Worm (Caenorhabditis elegans): ENCODE measurements around the gene str-199.

Gene str-199

ce11 chrV:17173738-17174137 lies 16.6 kb downstream of the str-199 start, which contains the start of gene srbc-25:
srbc-25 (plus strand) TSS chrV:17174038.
- TF ChIP-seq ref-2 (tag; optimal IDR thresholded peaks at IDR 0.05) (no peak), C38D4.7 (GFP tag; optimal IDR thresholded peaks at IDR 0.05) (no peak), pax-1 (tag; optimal IDR thresholded peaks at IDR 0.05) (no peak), dve-1 (tag; optimal IDR thresholded peaks at IDR 0.05) (no peak), ceh-45 (GFP tag; IDR thresholded peaks at IDR 0.05) (no peak), hlh-6 (tag; optimal IDR thresholded peaks at IDR 0.05) (no peak), lin-11 (tag; optimal IDR thresholded peaks at IDR 0.05) (no peak), mec-3 (tag; optimal IDR thresholded peaks at IDR 0.05; ENCODE audit: borderline replicate concordance) (no peak), syd-9 (tag; optimal IDR thresholded peaks at IDR 0.05) (no peak)

ce11 chrV:17171551-17171950 lies 18.7 kb downstream of the str-199 start, which contains the start of gene srbc-26:
srbc-26 (plus strand) TSS chrV:17171851.
- TF ChIP-seq ceh-2 (tag; optimal IDR thresholded peaks at IDR 0.05) (no peak), madf-2 (tag; optimal IDR thresholded peaks at IDR 0.05) (no peak), tbx-7 (tag; optimal IDR thresholded peaks at IDR 0.05) (no peak), nfya-1 (tag; optimal IDR thresholded peaks at IDR 0.05) (no peak), unc-55 (GFP tag; optimal IDR thresholded peaks at IDR 0.05) (no peak), fkh-6 (tag; optimal IDR thresholded peaks at IDR 0.05) (no peak), sox-2 (GFP tag; IDR thresholded peaks at IDR 0.05) (no peak), C08G9.2 (tag; optimal IDR thresholded peaks at IDR 0.05) (no peak), Y22D7AL.16 (tag; optimal IDR thresholded peaks at IDR 0.05) (no peak), ceh-45 (GFP tag; IDR thresholded peaks at IDR 0.05) (no peak), sox-4 (tag; optimal IDR thresholded peaks at IDR 0.05) (no peak), npax-4 (tag; optimal IDR thresholded peaks at IDR 0.05) (no peak), unc-42 (tag; optimal IDR thresholded peaks at IDR 0.05) (no peak), ets-4 (tag; optimal IDR thresholded peaks at IDR 0.05) (no peak), syd-9 (tag; optimal IDR thresholded peaks at IDR 0.05) (no peak)

- no peak for TF ChIP-seq dve-1 (tag; optimal IDR thresholded peaks at IDR 0.05)
- TF ChIP-seq hlh-6 (tag; optimal IDR thresholded peaks at IDR 0.05): no peak
Measured at ce11 chrV:17170822-17171221, 19.5 kb downstream of the str-199 start, which contains the start of gene srw-51. srw-51 (minus strand) TSS chrV:17170922.

- no peak for TF ChIP-seq ceh-24 (tag; optimal IDR thresholded peaks at IDR 0.05)
- TF ChIP-seq C38D4.7 (GFP tag; optimal IDR thresholded peaks at IDR 0.05): no peak
- TF ChIP-seq ahr-1 (tag; optimal IDR thresholded peaks at IDR 0.05): no peak
- TF ChIP-seq pqm-1 (tag; optimal IDR thresholded peaks at IDR 0.05): no peak
- TF ChIP-seq ceh-14 (tag; optimal IDR thresholded peaks at IDR 0.05): no peak
- no peak for TF ChIP-seq ttx-3 (tag; optimal IDR thresholded peaks at IDR 0.05)
- no peak for TF ChIP-seq unc-42 (tag; optimal IDR thresholded peaks at IDR 0.05)
- no peak for TF ChIP-seq Y22D7AL.16 (tag; optimal IDR thresholded peaks at IDR 0.05)
- TF ChIP-seq fkh-10 (GFP tag; optimal IDR thresholded peaks at IDR 0.05): no peak
- TF ChIP-seq sdc-2 (tag; optimal IDR thresholded peaks at IDR 0.05): no peak
- no peak for TF ChIP-seq hlh-6 (tag; optimal IDR thresholded peaks at IDR 0.05)
- no peak for TF ChIP-seq elt-4 (tag; optimal IDR thresholded peaks at IDR 0.05)
- no peak for TF ChIP-seq pax-1 (tag; optimal IDR thresholded peaks at IDR 0.05)
- TF ChIP-seq ceh-19 (GFP tag; optimal IDR thresholded peaks at IDR 0.05): no peak
- TF ChIP-seq hlh-30 (tag; optimal IDR thresholded peaks at IDR 0.05; ENCODE audit: insufficient read depth): no peak
- no peak for TF ChIP-seq ceh-6 (GFP tag; optimal IDR thresholded peaks at IDR 0.05)
- no peak for TF ChIP-seq pag-3 (tag; optimal IDR thresholded peaks at IDR 0.05; ENCODE audit: borderline replicate concordance)
Measured at ce11 chrV:17167457-17167856, 22.8 kb downstream of the str-199 start, which contains the start of gene srz-66. srz-66 (minus strand) TSS chrV:17167557.

- no peak for TF ChIP-seq ahr-1 (tag; optimal IDR thresholded peaks at IDR 0.05)
- TF ChIP-seq C38D4.7 (GFP tag; optimal IDR thresholded peaks at IDR 0.05): no peak
- no peak for TF ChIP-seq lin-11 (tag; optimal IDR thresholded peaks at IDR 0.05)
- TF ChIP-seq ref-2 (tag; optimal IDR thresholded peaks at IDR 0.05): no peak
- no peak for TF ChIP-seq ets-4 (tag; optimal IDR thresholded peaks at IDR 0.05)
- TF ChIP-seq pha-4 (tag; optimal IDR thresholded peaks at IDR 0.05): no peak
- no peak for TF ChIP-seq ceh-22 (tag; optimal IDR thresholded peaks at IDR 0.05)
- no peak for TF ChIP-seq sox-4 (tag; optimal IDR thresholded peaks at IDR 0.05)
- no peak for TF ChIP-seq ceh-30 (tag; optimal IDR thresholded peaks at IDR 0.05)
- no peak for TF ChIP-seq sox-2 (GFP tag; IDR thresholded peaks at IDR 0.05)
- no peak for TF ChIP-seq syd-9 (tag; optimal IDR thresholded peaks at IDR 0.05)
- no peak for TF ChIP-seq C08G9.2 (tag; optimal IDR thresholded peaks at IDR 0.05)
- no peak for TF ChIP-seq ceh-2 (tag; optimal IDR thresholded peaks at IDR 0.05)
- no peak for TF ChIP-seq ceh-48 (tag; optimal IDR thresholded peaks at IDR 0.05)
- TF ChIP-seq lim-6 (tag; optimal IDR thresholded peaks at IDR 0.05): no peak
- TF ChIP-seq pat-9 (tag; optimal IDR thresholded peaks at IDR 0.05): no peak
- no peak for TF ChIP-seq fkh-10 (GFP tag; optimal IDR thresholded peaks at IDR 0.05)
- no peak for TF ChIP-seq ceh-31 (tag; optimal IDR thresholded peaks at IDR 0.05)
Measured at ce11 chrV:17165409-17165808, 24.9 kb downstream of the str-199 start, which contains the start of gene srh-102. srh-102 (minus strand) TSS chrV:17165509.

All from whole organism, late embryonic.